Worm (Caenorhabditis elegans) whole organism, L3 larva: ENCODE data around the gene mpz-3.

Source experiments
- R02D3.7 ChIP-seq: fragments of 150-350 bp; optimal IDR thresholded peaks from 2 replicates; lab custom pipeline; 2014; ENCODE audit warnings: missing biosample characterization, missing genetic modification characterization
- ZK546.5 ChIP-seq: sonication (generic microtip); optimal IDR thresholded peaks from 2 replicates; lab custom pipeline; 2017; ENCODE audit warnings: missing biosample characterization, missing genetic modification characterization
- aly-2 ChIP-seq: fragments of 150-350 bp; optimal IDR thresholded peaks from 2 replicates; lab custom pipeline; 2014; ENCODE audit warnings: missing biosample characterization, missing genetic modification characterization
- ama-1 ChIP-seq: fragments of 150-350 bp; optimal IDR thresholded peaks from 2 replicates; lab custom pipeline; 2018
- ceh-16 ChIP-seq: sonication (generic microtip); optimal IDR thresholded peaks from 2 replicates; lab custom pipeline; 2017; ENCODE audit warnings: missing biosample characterization, missing genetic modification characterization
- ceh-28 ChIP-seq: fragments of 150-350 bp; optimal IDR thresholded peaks from 2 replicates; lab custom pipeline; 2014; ENCODE audit warnings: missing biosample characterization, missing genetic modification reagents, missing genetic modification characterization
- ceh-82 ChIP-seq: fragments of 150-350 bp; optimal IDR thresholded peaks from 2 replicates; lab custom pipeline; 2014; ENCODE audit warnings: missing biosample characterization, missing genetic modification characterization
- ceh-9 ChIP-seq: sonication (generic microtip); optimal IDR thresholded peaks from 2 replicates; lab custom pipeline; 2018; ENCODE audit warnings: missing biosample characterization, missing genetic modification characterization
- daf-12 ChIP-seq: fragments of 150-350 bp; optimal IDR thresholded peaks from 2 replicates; lab custom pipeline; 2014; ENCODE audit warnings: missing biosample characterization, missing genetic modification reagents, missing genetic modification characterization
- egl-27 ChIP-seq: sonication (generic microtip); optimal IDR thresholded peaks from 4 replicates; lab custom pipeline; 2017; ENCODE audit warnings: missing biosample characterization, missing genetic modification reagents, missing genetic modification characterization
- egl-5 ChIP-seq: fragments of 150-350 bp; optimal IDR thresholded peaks from 2 replicates; lab custom pipeline; 2017; ENCODE audit warnings: missing biosample characterization, missing genetic modification reagents, missing genetic modification characterization, inconsistent platforms
- elt-1 ChIP-seq: fragments of 150-350 bp; optimal IDR thresholded peaks from 2 replicates; lab custom pipeline; 2014; ENCODE audit warnings: missing biosample characterization, missing genetic modification characterization
- elt-2 ChIP-seq: sonication (generic microtip); optimal IDR thresholded peaks from 2 replicates; lab custom pipeline; 2016; ENCODE audit warnings: missing genetic modification reagents, mild to moderate bottlenecking, missing genetic modification characterization, missing compliant biosample characterization
- elt-3 ChIP-seq, 3 experiments: fragments of 150-350 bp in 1 of 3; sonication (generic microtip) in 2 of 3; optimal IDR thresholded peaks; 2 replicates in 2 of 3; 4 replicates in 1 of 3; lab custom pipeline; 2014 to 2017; ENCODE audit warnings: missing biosample characterization in 3 of 3, missing genetic modification characterization in 3 of 3
- eor-1 ChIP-seq, 2 experiments: fragments of 150-350 bp; optimal IDR thresholded peaks; 2 replicates each; lab custom pipeline; 2014 to 2018; ENCODE audit warnings: missing biosample characterization in 2 of 2, missing genetic modification characterization in 2 of 2
- fkh-10 ChIP-seq: sonication (generic microtip); optimal IDR thresholded peaks from 2 replicates; lab custom pipeline; 2017; ENCODE audit warnings: missing biosample characterization, missing genetic modification reagents, missing genetic modification characterization
- fkh-2 ChIP-seq: fragments of 150-350 bp; optimal IDR thresholded peaks from 2 replicates; lab custom pipeline; 2014; ENCODE audit warnings: missing biosample characterization, missing genetic modification reagents, missing genetic modification characterization
- fos-1 ChIP-seq: fragments of 150-350 bp; optimal IDR thresholded peaks from 2 replicates; lab custom pipeline; 2014; ENCODE audit warnings: missing biosample characterization, missing genetic modification characterization
- hmg-11 ChIP-seq: sonication (generic microtip); optimal IDR thresholded peaks from 2 replicates; lab custom pipeline; 2016; ENCODE audit warnings: missing genetic modification characterization, missing compliant biosample characterization
- jun-1 ChIP-seq: fragments of 150-350 bp; optimal IDR thresholded peaks from 2 replicates; lab custom pipeline; 2014; ENCODE audit warnings: missing biosample characterization, missing genetic modification reagents, missing genetic modification characterization
- lin-15B ChIP-seq: fragments of 150-350 bp; optimal IDR thresholded peaks from 2 replicates; lab custom pipeline; 2014; ENCODE audit warnings: missing biosample characterization, missing genetic modification characterization
- lin-39 ChIP-seq: fragments of 150-350 bp; optimal IDR thresholded peaks from 2 replicates; lab custom pipeline; 2018; ENCODE audit warnings: missing biosample characterization, missing genetic modification reagents, missing genetic modification characterization
- lsy-12 ChIP-seq: sonication (generic microtip); optimal IDR thresholded peaks from 2 replicates; lab custom pipeline; 2016; ENCODE audit warnings: mild to moderate bottlenecking, missing genetic modification characterization, missing compliant biosample characterization
- mdl-1 ChIP-seq: fragments of 150-350 bp; optimal IDR thresholded peaks from 2 replicates; lab custom pipeline; 2014; ENCODE audit warnings: missing biosample characterization, missing genetic modification characterization
- mml-1 ChIP-seq: fragments of 150-350 bp; sonication (generic microtip); optimal IDR thresholded peaks from 3 replicates; lab custom pipeline; 2014; ENCODE audit warnings: missing biosample characterization, missing genetic modification characterization
- nfya-1 ChIP-seq: sonication (generic microtip); optimal IDR thresholded peaks from 2 replicates; lab custom pipeline; 2017; ENCODE audit warnings: missing genetic modification characterization, mild to moderate bottlenecking, missing compliant biosample characterization, antibody characterized with exemption, moderate library complexity; ENCODE audit not compliant: insufficient read depth
- nhr-11 ChIP-seq: fragments of 150-350 bp; optimal IDR thresholded peaks from 2 replicates; lab custom pipeline; 2014; ENCODE audit warnings: missing biosample characterization, missing genetic modification characterization
- nhr-12 ChIP-seq: fragments of 150-350 bp; optimal IDR thresholded peaks from 2 replicates; lab custom pipeline; 2014; ENCODE audit warnings: missing biosample characterization, missing genetic modification characterization
- nhr-23 ChIP-seq: fragments of 150-350 bp; optimal IDR thresholded peaks from 2 replicates; lab custom pipeline; 2014; ENCODE audit warnings: missing biosample characterization, missing genetic modification reagents, missing genetic modification characterization
- nhr-237 ChIP-seq: fragments of 150-350 bp; optimal IDR thresholded peaks from 2 replicates; lab custom pipeline; 2014; ENCODE audit warnings: missing biosample characterization, missing genetic modification characterization
- nhr-25 ChIP-seq: sonication (generic microtip); optimal IDR thresholded peaks from 2 replicates; lab custom pipeline; 2017; ENCODE audit warnings: missing biosample characterization, missing genetic modification characterization
- nhr-28 ChIP-seq: fragments of 150-350 bp; optimal IDR thresholded peaks from 2 replicates; lab custom pipeline; 2014; ENCODE audit warnings: missing biosample characterization, missing genetic modification characterization
- nhr-43 ChIP-seq: sonication (generic microtip); optimal IDR thresholded peaks from 2 replicates; lab custom pipeline; 2016; ENCODE audit warnings: mild to moderate bottlenecking, missing genetic modification characterization, missing compliant biosample characterization; ENCODE audit not compliant: poor library complexity, severe bottlenecking
- nhr-67 ChIP-seq: fragments of 150-350 bp; optimal IDR thresholded peaks from 2 replicates; lab custom pipeline; 2014; ENCODE audit warnings: missing biosample characterization, missing genetic modification characterization
- nhr-76 ChIP-seq: fragments of 150-350 bp; sonication (generic microtip); optimal IDR thresholded peaks from 5 replicates; lab custom pipeline; 2014; ENCODE audit warnings: missing biosample characterization, missing genetic modification characterization
- nhr-77 ChIP-seq: fragments of 150-350 bp; optimal IDR thresholded peaks from 2 replicates; lab custom pipeline; 2014; ENCODE audit warnings: missing biosample characterization, missing genetic modification characterization
- pha-4 ChIP-seq: fragments of 150-350 bp; optimal IDR thresholded peaks from 2 replicates; lab custom pipeline; 2014; ENCODE audit warnings: missing biosample characterization, missing genetic modification reagents, missing genetic modification characterization
- pqm-1 ChIP-seq: fragments of 150-350 bp; optimal IDR thresholded peaks from 2 replicates; lab custom pipeline; 2017; ENCODE audit warnings: missing biosample characterization, missing genetic modification characterization, inconsistent platforms
- sea-2 ChIP-seq: fragments of 150-350 bp; sonication (generic microtip); optimal IDR thresholded peaks from 4 replicates; lab custom pipeline; 2014; ENCODE audit warnings: missing biosample characterization, missing genetic modification reagents, missing genetic modification characterization
- skn-1 ChIP-seq: fragments of 150-350 bp; optimal IDR thresholded peaks from 2 replicates; lab custom pipeline; 2014; ENCODE audit warnings: missing biosample characterization, missing genetic modification characterization
- snpc-4 ChIP-seq: fragments of 150-350 bp; optimal IDR thresholded peaks from 2 replicates; lab custom pipeline; 2014; ENCODE audit warnings: missing biosample characterization, missing genetic modification characterization
- tbx-2 ChIP-seq: sonication (generic microtip); optimal IDR thresholded peaks from 2 replicates; lab custom pipeline; 2016; ENCODE audit warnings: mild to moderate bottlenecking, missing genetic modification characterization, missing compliant biosample characterization
- unc-39 ChIP-seq: sonication (generic microtip); optimal IDR thresholded peaks from 4 replicates; lab custom pipeline; 2017; ENCODE audit warnings: missing biosample characterization, missing genetic modification characterization
- unc-62 ChIP-seq: fragments of 150-350 bp; sonication (generic microtip); optimal IDR thresholded peaks from 4 replicates; lab custom pipeline; 2014; ENCODE audit warnings: missing biosample characterization, missing genetic modification reagents, missing genetic modification characterization
- zag-1 ChIP-seq: fragments of 150-350 bp; optimal IDR thresholded peaks from 2 replicates; lab custom pipeline; 2014; ENCODE audit warnings: missing biosample characterization, missing genetic modification characterization
- ztf-11 ChIP-seq: fragments of 150-350 bp; optimal IDR thresholded peaks from 2 replicates; lab custom pipeline; 2014; ENCODE audit warnings: missing biosample characterization, missing genetic modification characterization
- ztf-4 ChIP-seq: fragments of 150-350 bp; optimal IDR thresholded peaks from 2 replicates; lab custom pipeline; 2014; ENCODE audit warnings: missing biosample characterization, missing genetic modification characterization

The mpz-3 gene

ce11 chrII:6588605-6589292 is 23.6 kb upstream of the mpz-3 start, which contains the start of gene icd-1:
icd-1 (minus strand) TSS chrII:6588655.
- TF ChIP-seq eor-1 (tag; optimal IDR thresholded peaks at IDR 0.05; lab: Kevin White, UChicago), result peak in 1 of 2 experiments; percentile 75
- TF ChIP-seq ztf-4 (tag; lab: Kevin White, UChicago), result peak; percentile 83
- TF ChIP-seq nhr-23 (tag; lab: Kevin White, UChicago), result peak; percentile 97
- TF ChIP-seq sea-2 (GFP tag; lab: Kevin White, UChicago), result peak; percentile 63
- peak; percentile 95 for TF ChIP-seq lsy-12 (tag; lab: Kevin White, UChicago)
- TF ChIP-seq lin-15B (tag; lab: Kevin White, UChicago), result peak; percentile 91
- TF ChIP-seq nhr-237 (tag; lab: Kevin White, UChicago), result no peak
- TF ChIP-seq ceh-82 (tag; lab: Kevin White, UChicago), result peak; percentile 91
- TF ChIP-seq ama-1 (lab: Kevin White, UChicago), result peak; percentile 71
- peak; percentile 94 for TF ChIP-seq nhr-43
- no peak for TF ChIP-seq nhr-28 (tag; lab: Kevin White, UChicago)
- peak; percentile 93 for TF ChIP-seq egl-5 (tag; lab: Kevin White, UChicago)
- TF ChIP-seq daf-12 (tag; lab: Kevin White, UChicago), result no peak
- peak; percentile 89 for TF ChIP-seq R02D3.7 (tag; lab: Kevin White, UChicago)
- peak; percentile 94 for TF ChIP-seq nfya-1 (tag; lab: Kevin White, UChicago)
- peak; percentile 85 for TF ChIP-seq lin-39 (tag; lab: Kevin White, UChicago)
- TF ChIP-seq nhr-67 (tag; lab: Kevin White, UChicago), result no peak
- peak; percentile 64 for TF ChIP-seq fkh-10 (GFP tag; lab: Kevin White, UChicago)
- peak; percentile 68 for TF ChIP-seq skn-1 (tag; lab: Kevin White, UChicago)
- no peak for TF ChIP-seq ceh-9 (tag; lab: Kevin White, UChicago)
- TF ChIP-seq pqm-1 (tag; lab: Kevin White, UChicago), result peak; percentile 66
- TF ChIP-seq mml-1 (tag; lab: Kevin White, UChicago), result no peak
- peak; percentile 87 for TF ChIP-seq fos-1 (tag; lab: Kevin White, UChicago)
- peak; percentile 91 for TF ChIP-seq tbx-2 (tag; lab: Kevin White, UChicago)
- TF ChIP-seq zag-1 (tag; lab: Kevin White, UChicago), result peak; percentile 71
- peak; percentile 58 for TF ChIP-seq elt-1 (tag; lab: Kevin White, UChicago)
- peak; percentile 11 for TF ChIP-seq ZK546.5
- peak; percentile 58 for TF ChIP-seq aly-2
- TF ChIP-seq elt-3 (tag; optimal IDR thresholded peaks at IDR 0.05; lab: Kevin White, UChicago), result no peak
- no peak for TF ChIP-seq nhr-12 (tag; lab: Kevin White, UChicago)
- no peak for TF ChIP-seq ztf-11 (tag; lab: Kevin White, UChicago)
- TF ChIP-seq ceh-16 (tag; lab: Kevin White, UChicago), result peak; percentile 26
- peak; percentile 64 for TF ChIP-seq mdl-1 (tag; lab: Kevin White, UChicago)
- peak; percentile 84 for TF ChIP-seq hmg-11 (tag; lab: Kevin White, UChicago)
- peak; percentile 91 for TF ChIP-seq snpc-4 (tag; lab: Kevin White, UChicago)
- TF ChIP-seq egl-27, result peak; percentile 86
- peak; percentile 95 for TF ChIP-seq nhr-11
- peak; percentile 11 for TF ChIP-seq nhr-76
- peak; percentile 92 for TF ChIP-seq pha-4 (tag; lab: Kevin White, UChicago)
- peak; percentile 63 for TF ChIP-seq nhr-77 (tag; lab: Kevin White, UChicago)
- TF ChIP-seq jun-1 (tag; lab: Kevin White, UChicago), result peak; percentile 97
- TF ChIP-seq unc-39, result no peak
- TF ChIP-seq nhr-25, result peak; percentile 94
- peak; percentile 87 for TF ChIP-seq unc-62 (GFP tag; lab: Kevin White, UChicago)
- peak; percentile 84 for TF ChIP-seq elt-2
- peak; percentile 93 for TF ChIP-seq ceh-28
- TF ChIP-seq fkh-2, result no peak
